Worm (Caenorhabditis elegans): ENCODE data around the gene Y46D2A.1.

The Y46D2A.1 gene

ce11 chrII:3338556-3338955 lies 16.2 kb downstream of the Y46D2A.1 start, which contains the start of gene F14D2.7:
Gene F14D2.7 (minus strand): TSS chrII:3338656.
- TF ChIP-seq flt-1 (GFP tag; IDR thresholded peaks at IDR 0.05) (no peak), med-1 (GFP tag; optimal IDR thresholded peaks at IDR 0.05; ENCODE audit: insufficient read depth) (no peak), ztf-29 (GFP tag; IDR thresholded peaks at IDR 0.05) (no peak), tab-1 (GFP tag; IDR thresholded peaks at IDR 0.05) (no peak), cog-1 (tag; optimal IDR thresholded peaks at IDR 0.05) (no peak), klf-2 (GFP tag; conservative IDR thresholded peaks at IDR 0.05) (no peak), ztf-23 (GFP tag; IDR thresholded peaks at IDR 0.05) (no peak), ref-1 (GFP tag; conservative IDR thresholded peaks at IDR 0.05) (no peak), T22C8.4 (GFP tag; IDR thresholded peaks at IDR 0.05) (no peak)

ce11 chrII:3340251-3340650 lies 17.9 kb downstream of the Y46D2A.1 start, which contains the start of gene F14D2.5:
Gene F14D2.5 (plus strand): TSS chrII:3340551.
- peak; percentile 14; the same call in 1 of the 2 replicates for TF ChIP-seq T22C8.4 (GFP tag; IDR thresholded peaks at IDR 0.05)
- TF ChIP-seq ztf-29 (GFP tag; IDR thresholded peaks at IDR 0.05), result no peak

- no peak for TF ChIP-seq T22C8.4 (GFP tag; IDR thresholded peaks at IDR 0.05)
- no peak for TF ChIP-seq ref-1 (GFP tag; conservative IDR thresholded peaks at IDR 0.05)
- no peak for TF ChIP-seq cog-1 (tag; optimal IDR thresholded peaks at IDR 0.05)
- no peak for TF ChIP-seq ztf-29 (GFP tag; IDR thresholded peaks at IDR 0.05)
- TF ChIP-seq med-1 (GFP tag; optimal IDR thresholded peaks at IDR 0.05; ENCODE audit: insufficient read depth), result no peak
- TF ChIP-seq ztf-23 (GFP tag; IDR thresholded peaks at IDR 0.05), result no peak
- no peak for TF ChIP-seq klf-2 (GFP tag; conservative IDR thresholded peaks at IDR 0.05)
- no peak for TF ChIP-seq tab-1 (GFP tag; IDR thresholded peaks at IDR 0.05)
- no peak for TF ChIP-seq flt-1 (GFP tag; IDR thresholded peaks at IDR 0.05)
These were observed 18.5 kb downstream of the Y46D2A.1 start for ce11 chrII:3340818-3341217.

ce11 chrII:3341989-3342388 lies 19.6 kb downstream of the Y46D2A.1 start, which contains the start of gene F14D2.11:
Gene F14D2.11 (minus strand): TSS chrII:3342089.
- TF ChIP-seq cog-1 (tag; optimal IDR thresholded peaks at IDR 0.05) (no peak), T22C8.4 (GFP tag; IDR thresholded peaks at IDR 0.05) (no peak), ztf-23 (GFP tag; IDR thresholded peaks at IDR 0.05) (no peak), tab-1 (GFP tag; IDR thresholded peaks at IDR 0.05) (no peak), med-1 (GFP tag; optimal IDR thresholded peaks at IDR 0.05; ENCODE audit: insufficient read depth) (no peak), flt-1 (GFP tag; IDR thresholded peaks at IDR 0.05) (no peak), ztf-29 (GFP tag; IDR thresholded peaks at IDR 0.05) (no peak), ref-1 (GFP tag; conservative IDR thresholded peaks at IDR 0.05) (no peak), klf-2 (GFP tag; conservative IDR thresholded peaks at IDR 0.05) (no peak)

ce11 chrII:3343714-3344113 lies 21.4 kb downstream of the Y46D2A.1 start, which contains the start of gene F14D2.15:
Gene F14D2.15 (minus strand): TSS chrII:3343814.
- TF ChIP-seq med-1 (GFP tag; optimal IDR thresholded peaks at IDR 0.05; ENCODE audit: insufficient read depth) (no peak), T22C8.4 (GFP tag; IDR thresholded peaks at IDR 0.05) (0 out of 2 replicates have a peak, but pooled peaks have one; percentile 34), tab-1 (GFP tag; IDR thresholded peaks at IDR 0.05) (no peak), ref-1 (GFP tag; conservative IDR thresholded peaks at IDR 0.05) (no peak), ztf-23 (GFP tag; IDR thresholded peaks at IDR 0.05) (no peak)

- TF ChIP-seq T22C8.4 (GFP tag; IDR thresholded peaks at IDR 0.05), result no peak
- TF ChIP-seq tab-1 (GFP tag; IDR thresholded peaks at IDR 0.05), result no peak
- no peak for TF ChIP-seq ref-1 (GFP tag; conservative IDR thresholded peaks at IDR 0.05)
- no peak for TF ChIP-seq cog-1 (tag; optimal IDR thresholded peaks at IDR 0.05)
These were observed 22.6 kb downstream of the Y46D2A.1 start, which contains the start of gene bath-28 for ce11 chrII:3344917-3345316. Gene bath-28 (minus strand): TSS chrII:3344967.

- no peak for TF ChIP-seq T22C8.4 (GFP tag; IDR thresholded peaks at IDR 0.05)
- TF ChIP-seq cog-1 (tag; optimal IDR thresholded peaks at IDR 0.05), result no peak
- no peak for TF ChIP-seq med-1 (GFP tag; optimal IDR thresholded peaks at IDR 0.05; ENCODE audit: insufficient read depth)
- no peak for TF ChIP-seq klf-2 (GFP tag; conservative IDR thresholded peaks at IDR 0.05)
- TF ChIP-seq ztf-29 (GFP tag; IDR thresholded peaks at IDR 0.05), result no peak
- no peak for TF ChIP-seq ztf-23 (GFP tag; IDR thresholded peaks at IDR 0.05)
- TF ChIP-seq tab-1 (GFP tag; IDR thresholded peaks at IDR 0.05), result no peak
- TF ChIP-seq ref-1 (GFP tag; conservative IDR thresholded peaks at IDR 0.05), result no peak
These were observed 24.0 kb downstream of the Y46D2A.1 start, which contains the start of gene bath-30 for ce11 chrII:3346328-3346780. Gene bath-30 (minus strand): TSS chrII:3346378.

ce11 chrII:3347940-3348610 lies 25.7 kb downstream of the Y46D2A.1 start, which contains the start of the genes F14D2.14 and bath-29:
Gene F14D2.14 (minus strand): TSS chrII:3347990.
Gene bath-29 (plus strand): TSS chrII:3348560.
- TF ChIP-seq cog-1 (tag; optimal IDR thresholded peaks at IDR 0.05), result no peak
- TF ChIP-seq ztf-23 (GFP tag; IDR thresholded peaks at IDR 0.05), result no peak
- TF ChIP-seq flt-1 (GFP tag; IDR thresholded peaks at IDR 0.05), result no peak
- TF ChIP-seq klf-2 (GFP tag; conservative IDR thresholded peaks at IDR 0.05), result no peak
- no peak for TF ChIP-seq ref-1 (GFP tag; conservative IDR thresholded peaks at IDR 0.05)
- TF ChIP-seq med-1 (GFP tag; optimal IDR thresholded peaks at IDR 0.05; ENCODE audit: insufficient read depth), result no peak
- no peak for TF ChIP-seq ztf-29 (GFP tag; IDR thresholded peaks at IDR 0.05)
- TF ChIP-seq tab-1 (GFP tag; IDR thresholded peaks at IDR 0.05), result no peak
- TF ChIP-seq T22C8.4 (GFP tag; IDR thresholded peaks at IDR 0.05), result no peak

ce11 chrII:3349820-3350291 lies 27.5 kb downstream of the Y46D2A.1 start, which contains the start of gene F14D2.8:
Gene F14D2.8 (minus strand): TSS chrII:3349870.
- no peak for TF ChIP-seq ref-1 (GFP tag; conservative IDR thresholded peaks at IDR 0.05)
- TF ChIP-seq cog-1 (tag; optimal IDR thresholded peaks at IDR 0.05), result no peak
- no peak for TF ChIP-seq ztf-29 (GFP tag; IDR thresholded peaks at IDR 0.05)
- TF ChIP-seq T22C8.4 (GFP tag; IDR thresholded peaks at IDR 0.05), result no peak
- TF ChIP-seq flt-1 (GFP tag; IDR thresholded peaks at IDR 0.05), result no peak
- TF ChIP-seq ztf-23 (GFP tag; IDR thresholded peaks at IDR 0.05), result no peak
- no peak for TF ChIP-seq klf-2 (GFP tag; conservative IDR thresholded peaks at IDR 0.05)
- TF ChIP-seq med-1 (GFP tag; optimal IDR thresholded peaks at IDR 0.05; ENCODE audit: insufficient read depth), result no peak
- TF ChIP-seq tab-1 (GFP tag; IDR thresholded peaks at IDR 0.05), result no peak

Measured in whole organism, midembryonic.